Fruit fly (Drosophila melanogaster) whole organism, prepupa: ENCODE measurements around the gene CG9130.

Source experiments
- Blimp-1 ChIP-seq: fragments of 200-800 bp; sonication (Bioruptor generic); optimal IDR thresholded peaks from 3 replicates; lab custom pipeline; 2017; ENCODE audit warnings: missing biosample characterization, missing genetic modification characterization, mild to moderate bottlenecking, moderate library complexity, missing genetic modification reagents
- CG10631 ChIP-seq: fragments of 200-800 bp; sonication (Bioruptor generic); optimal IDR thresholded peaks from 2 replicates; lab custom pipeline; 2016; ENCODE audit warnings: missing biosample characterization, missing genetic modification characterization
- CG10669 ChIP-seq: fragments of 200-800 bp; sonication (Bioruptor generic); optimal IDR thresholded peaks from 3 replicates; lab custom pipeline; 2018; ENCODE audit warnings: missing biosample characterization, mild to moderate bottlenecking, missing genetic modification characterization, moderate library complexity
- CG11294 ChIP-seq: fragments of 200-800 bp; sonication (Bioruptor generic); IDR thresholded peaks from 2 replicates; pipeline ENCODE4 v1.3.6; 2022; ENCODE audit warnings: missing biosample characterization, missing genetic modification characterization
- CG11902 ChIP-seq: fragments of 200-800 bp; sonication (Bioruptor generic); optimal IDR thresholded peaks from 3 replicates; lab custom pipeline; 2016; ENCODE audit warnings: missing biosample characterization, missing genetic modification characterization
- CG15336 ChIP-seq: fragments of 200-800 bp; sonication (Bioruptor generic); IDR thresholded peaks from 2 replicates; pipeline ENCODE4 v1.3.6; 2022; ENCODE audit warnings: missing biosample characterization, missing genetic modification characterization
- CG1621 ChIP-seq: fragments of 200-800 bp; sonication (Bioruptor generic); optimal IDR thresholded peaks from 3 replicates; lab custom pipeline; 2018; ENCODE audit warnings: missing biosample characterization, mild to moderate bottlenecking, missing genetic modification characterization
- CG16779 ChIP-seq: fragments of 200-800 bp; sonication (Bioruptor generic); optimal IDR thresholded peaks from 3 replicates; lab custom pipeline; 2017; ENCODE audit warnings: missing biosample characterization, mild to moderate bottlenecking, missing genetic modification characterization
- CG31627 ChIP-seq: fragments of 200-800 bp; sonication (Bioruptor generic); optimal IDR thresholded peaks from 3 replicates; lab custom pipeline; 2016; ENCODE audit warnings: missing biosample characterization, missing genetic modification characterization
- CG32006 ChIP-seq: fragments of 200-800 bp; sonication (Bioruptor generic); optimal IDR thresholded peaks from 3 replicates; lab custom pipeline; 2017; ENCODE audit warnings: missing biosample characterization, mild to moderate bottlenecking, missing genetic modification characterization
- CG34406 ChIP-seq: fragments of 200-800 bp; sonication (Bioruptor generic); optimal IDR thresholded peaks from 3 replicates; lab custom pipeline; 2016; ENCODE audit warnings: missing biosample characterization, missing genetic modification characterization
- CG3919 ChIP-seq: fragments of 200-800 bp; sonication (Bioruptor generic); optimal IDR thresholded peaks from 3 replicates; lab custom pipeline; 2016; ENCODE audit warnings: missing biosample characterization, missing genetic modification characterization
- CG4318 ChIP-seq: fragments of 200-800 bp; sonication (Bioruptor generic); optimal IDR thresholded peaks from 3 replicates; lab custom pipeline; 2017; ENCODE audit warnings: missing biosample characterization, mild to moderate bottlenecking, missing genetic modification characterization
- CG6163 ChIP-seq: fragments of 200-800 bp; sonication (Bioruptor generic); IDR thresholded peaks from 3 replicates; pipeline ENCODE4 v1.3.6; 2022; ENCODE audit warnings: missing biosample characterization, missing genetic modification characterization
- CG6792 ChIP-seq: fragments of 200-800 bp; sonication (Bioruptor generic); optimal IDR thresholded peaks from 3 replicates; lab custom pipeline; 2016; ENCODE audit warnings: missing biosample characterization, missing genetic modification characterization
- CG6854 ChIP-seq: fragments of 200-800 bp; sonication (Bioruptor generic); optimal IDR thresholded peaks from 2 replicates; lab custom pipeline; 2017; ENCODE audit warnings: missing biosample characterization, mild to moderate bottlenecking, missing genetic modification characterization
- CG7368 ChIP-seq: fragments of 200-800 bp; sonication (Bioruptor generic); optimal IDR thresholded peaks from 3 replicates; lab custom pipeline; 2016; ENCODE audit warnings: missing biosample characterization, missing genetic modification characterization
- CG8119 ChIP-seq: fragments of 200-800 bp; sonication (Bioruptor generic); IDR thresholded peaks from 3 replicates; pipeline ENCODE4 v1.3.6; 2022; ENCODE audit warnings: missing biosample characterization, missing genetic modification characterization
- CG8632 ChIP-seq: fragments of 200-800 bp; sonication (Bioruptor generic); optimal IDR thresholded peaks from 3 replicates; lab custom pipeline; 2016; ENCODE audit warnings: missing biosample characterization, missing genetic modification characterization
- CG9139 ChIP-seq: fragments of 200-800 bp; sonication (Bioruptor generic); optimal IDR thresholded peaks from 3 replicates; lab custom pipeline; 2017; ENCODE audit warnings: missing biosample characterization, mild to moderate bottlenecking, missing genetic modification characterization
- Eip75B ChIP-seq: fragments of 200-800 bp; sonication (Bioruptor generic); optimal IDR thresholded peaks from 3 replicates; lab custom pipeline; 2016; ENCODE audit warnings: missing biosample characterization, missing genetic modification characterization
- Eip78C ChIP-seq: fragments of 200-800 bp; sonication (Bioruptor generic); peaks from one replicate; lab custom pipeline; 2016; ENCODE audit warnings: missing biosample characterization, missing genetic modification characterization
- Ets96B ChIP-seq: fragments of 200-800 bp; optimal IDR thresholded peaks from 2 replicates; lab custom pipeline; 2019; ENCODE audit warnings: missing biosample characterization, mild to moderate bottlenecking, missing genetic modification characterization, moderate library complexity
- Gug ChIP-seq: fragments of 200-800 bp; sonication (Bioruptor generic); IDR thresholded peaks from 2 replicates; pipeline ENCODE4 v1.3.6; 2022; ENCODE audit warnings: missing biosample characterization, missing genetic modification characterization
- Hr39 ChIP-seq: fragments of 200-800 bp; sonication (Bioruptor generic); optimal IDR thresholded peaks from 2 replicates; lab custom pipeline; 2016; ENCODE audit warnings: missing biosample characterization, missing genetic modification characterization
- Hr4 ChIP-seq: fragments of 200-800 bp; sonication (Bioruptor generic); optimal IDR thresholded peaks from 3 replicates; lab custom pipeline; 2016; ENCODE audit warnings: missing biosample characterization, missing genetic modification characterization
- Lpt ChIP-seq: fragments of 200-800 bp; sonication (Bioruptor generic); optimal IDR thresholded peaks from 3 replicates; lab custom pipeline; 2016; ENCODE audit warnings: missing biosample characterization, missing genetic modification characterization
- Met ChIP-seq: fragments of 200-800 bp; sonication (Bioruptor generic); optimal IDR thresholded peaks from 3 replicates; lab custom pipeline; 2016; ENCODE audit warnings: missing biosample characterization, missing genetic modification characterization
- Smox ChIP-seq: fragments of 200-800 bp; sonication (Bioruptor generic); optimal IDR thresholded peaks from 3 replicates; lab custom pipeline; 2016; ENCODE audit warnings: missing biosample characterization, missing genetic modification characterization
- Sox102F ChIP-seq: fragments of 200-800 bp; sonication (Bioruptor generic); optimal IDR thresholded peaks from 2 replicates; lab custom pipeline; 2016; ENCODE audit warnings: missing biosample characterization, mild to moderate bottlenecking, missing genetic modification characterization
- Sox14 ChIP-seq: fragments of 200-800 bp; sonication (Bioruptor generic); optimal IDR thresholded peaks from 3 replicates; lab custom pipeline; 2016; ENCODE audit warnings: missing biosample characterization, missing genetic modification characterization
- achi ChIP-seq: fragments of 200-800 bp; sonication (Bioruptor generic); optimal IDR thresholded peaks from 3 replicates; lab custom pipeline; 2016; ENCODE audit warnings: missing biosample characterization, missing genetic modification characterization
- acj6 ChIP-seq: fragments of 200-800 bp; sonication (Bioruptor generic); optimal IDR thresholded peaks from 3 replicates; lab custom pipeline; 2016; ENCODE audit warnings: missing biosample characterization, missing genetic modification characterization
- dac ChIP-seq: fragments of 200-800 bp; sonication (Bioruptor generic); optimal IDR thresholded peaks from 2 replicates; lab custom pipeline; 2017; ENCODE audit warnings: missing biosample characterization, mild to moderate bottlenecking, missing genetic modification characterization
- dsx ChIP-seq: fragments of 200-800 bp; optimal IDR thresholded peaks from 3 replicates; lab custom pipeline; 2019; ENCODE audit warnings: missing biosample characterization, mild to moderate bottlenecking, missing genetic modification characterization, moderate library complexity; ENCODE audit not compliant: poor library complexity, severe bottlenecking
- eg ChIP-seq: fragments of 200-800 bp; sonication (Bioruptor generic); IDR thresholded peaks from 3 replicates; pipeline ENCODE4 v1.3.6; 2022; ENCODE audit warnings: missing biosample characterization, missing genetic modification characterization
- esn ChIP-seq: fragments of 200-800 bp; sonication (Bioruptor generic); optimal IDR thresholded peaks from 2 replicates; lab custom pipeline; 2016; ENCODE audit warnings: missing biosample characterization, mild to moderate bottlenecking, missing genetic modification characterization, moderate library complexity
- fd59A ChIP-seq: fragments of 200-800 bp; sonication (Bioruptor generic); optimal IDR thresholded peaks from 2 replicates; lab custom pipeline; 2017; ENCODE audit warnings: missing biosample characterization, mild to moderate bottlenecking, missing genetic modification characterization, missing genetic modification reagents
- lz ChIP-seq: fragments of 200-800 bp; sonication (Bioruptor generic); optimal IDR thresholded peaks from 3 replicates; lab custom pipeline; 2016; ENCODE audit warnings: missing biosample characterization, missing genetic modification characterization
- net ChIP-seq: fragments of 200-800 bp; sonication (Bioruptor generic); optimal IDR thresholded peaks from 3 replicates; lab custom pipeline; 2016; ENCODE audit warnings: missing biosample characterization, missing genetic modification characterization
- pdm3 ChIP-seq: fragments of 200-800 bp; sonication (Bioruptor generic); optimal IDR thresholded peaks from 3 replicates; lab custom pipeline; 2016; ENCODE audit warnings: missing biosample characterization, missing genetic modification characterization
- spab ChIP-seq: fragments of 200-800 bp; sonication (Bioruptor generic); optimal IDR thresholded peaks from 2 replicates; lab custom pipeline; 2017; ENCODE audit warnings: missing biosample characterization, mild to moderate bottlenecking, missing genetic modification characterization, missing genetic modification reagents
- ss ChIP-seq, 2 experiments: fragments of 200-800 bp; sonication (Bioruptor generic); optimal IDR thresholded peaks; 2 replicates in 1 of 2; 3 replicates in 1 of 2; lab custom pipeline; 2017 to 2018; ENCODE audit warnings: mild to moderate bottlenecking in 2 of 2, missing biosample characterization in 2 of 2, missing genetic modification characterization in 2 of 2, moderate library complexity in 1 of 2
- svp ChIP-seq: fragments of 200-800 bp; sonication (Bioruptor generic); peaks from one replicate; lab custom pipeline; 2016; ENCODE audit warnings: missing biosample characterization, missing genetic modification characterization
- topi ChIP-seq: fragments of 200-800 bp; sonication (Bioruptor generic); optimal IDR thresholded peaks from 3 replicates; lab custom pipeline; 2016; ENCODE audit warnings: missing biosample characterization, missing genetic modification characterization
- vri ChIP-seq: fragments of 200-800 bp; sonication (Bioruptor generic); optimal IDR thresholded peaks from 3 replicates; lab custom pipeline; 2016; ENCODE audit warnings: missing biosample characterization, mild to moderate bottlenecking, missing genetic modification characterization

The CG9130 gene

DNA sequence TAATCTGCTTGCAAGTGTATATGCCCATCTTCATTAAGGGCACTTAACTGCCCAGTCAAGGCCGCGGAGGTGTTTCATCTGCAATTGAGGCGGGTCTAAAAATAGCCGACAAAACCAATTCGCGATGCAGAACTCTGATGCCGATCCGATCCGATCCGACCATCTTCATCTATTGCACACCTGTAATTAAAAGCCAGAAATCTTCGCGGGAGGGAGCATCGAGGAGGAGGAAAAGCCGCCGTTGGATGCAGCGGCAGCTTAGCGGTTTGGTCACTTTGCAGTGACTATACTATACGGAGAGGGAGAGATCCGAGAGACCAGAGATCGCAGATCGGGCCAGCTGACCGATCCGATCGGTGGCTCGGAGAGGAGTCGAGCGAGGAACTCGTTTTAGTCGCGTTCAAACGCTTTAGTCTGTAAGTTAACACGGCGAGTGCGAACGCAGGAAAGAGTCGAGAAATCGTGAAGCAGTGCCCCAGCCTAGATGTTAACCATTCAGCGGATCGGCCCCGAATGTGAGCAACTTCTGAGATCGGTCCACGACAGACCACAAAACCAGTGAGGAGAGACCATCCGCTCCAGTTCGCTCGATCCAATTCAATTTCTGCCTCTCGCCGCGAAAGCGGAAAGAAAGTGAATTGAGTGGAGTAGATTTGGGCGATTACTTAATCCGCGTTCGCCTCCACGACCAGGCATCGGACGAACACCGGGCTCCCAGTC lies 4.4 kb downstream of the CG9130 start, which contains the start of gene tfc (continued):
- peak; percentile 8 for TF ChIP-seq dsx (GFP tag; lab: Kevin White, UChicago)
- TF ChIP-seq CG15336, result peak; percentile 23; the same call in 1 of the 2 replicates
- no peak for TF ChIP-seq CG32006 (GFP tag; lab: Kevin White, UChicago)
- TF ChIP-seq Blimp-1 (GFP tag; lab: Kevin White, UChicago), result peak; percentile 94

DNA sequence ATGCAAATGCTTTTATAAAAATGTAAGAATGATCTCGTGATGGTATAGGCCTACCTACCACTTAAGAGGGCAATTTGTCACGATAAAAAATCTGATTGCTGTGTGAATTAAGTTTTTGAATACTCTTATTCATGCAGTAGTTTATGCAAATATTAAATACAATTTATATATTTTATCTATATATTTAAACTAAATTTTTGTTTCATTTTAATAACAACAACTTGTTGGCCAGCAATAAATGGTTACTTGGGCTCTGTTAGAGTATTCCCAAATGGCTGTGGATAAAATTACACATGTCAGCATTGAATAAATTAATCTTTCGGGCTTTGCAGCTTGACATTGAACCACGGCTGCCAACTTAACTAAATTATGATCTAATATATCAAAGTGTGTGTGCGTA lies 6.7 kb downstream of the CG9130 start:
- no peak for TF ChIP-seq vri (GFP tag; lab: Kevin White, UChicago)

DNA sequence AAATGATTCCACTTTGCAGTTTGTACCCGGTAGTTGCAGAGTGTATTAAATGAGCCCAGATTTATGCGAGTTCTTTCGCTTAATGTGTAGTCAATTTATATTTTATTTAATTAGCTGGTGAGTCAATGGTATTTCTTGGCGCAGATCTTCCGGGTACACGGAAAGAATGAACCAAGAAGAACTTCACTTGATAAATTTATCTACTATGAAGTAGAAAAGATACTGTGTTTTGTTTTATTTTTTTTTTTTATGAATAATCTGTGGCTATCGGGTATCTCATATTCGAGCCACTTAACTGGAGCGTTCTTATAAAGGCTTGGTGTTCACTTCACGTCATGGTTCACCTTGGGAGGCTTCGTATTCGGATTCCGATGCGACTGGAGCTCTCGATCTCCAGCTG lies 13.2 kb downstream of the CG9130 start:
- TF ChIP-seq lz (GFP tag; lab: Kevin White, UChicago) (peak; percentile 52), Ets96B (tag; lab: Kevin White, UChicago) (no peak), esn (GFP tag; lab: Kevin White, UChicago) (peak; percentile 62), CG31627 (peak; percentile 40), CG6163 (GFP tag; lab: Robert Waterston, UW) (no peak), CG10631 (GFP tag; lab: Kevin White, UChicago) (peak; percentile 56), Met (GFP tag; lab: Kevin White, UChicago) (peak; percentile 53), ss (GFP tag; optimal IDR thresholded peaks at IDR 0.05; lab: Kevin White, UChicago) (peak in 1 of 2 experiments; percentile 10), CG6792 (GFP tag; lab: Kevin White, UChicago) (peak; percentile 17), Eip75B (GFP tag; lab: Kevin White, UChicago) (peak; percentile 56), Hr4 (GFP tag; lab: Kevin White, UChicago) (no peak), net (GFP tag; lab: Kevin White, UChicago) (no peak), topi (peak; percentile 72), Smox (GFP tag; lab: Kevin White, UChicago) (peak; percentile 57), CG7368 (GFP tag; lab: Kevin White, UChicago) (no peak), pdm3 (GFP tag; lab: Kevin White, UChicago) (peak; percentile 36), Blimp-1 (GFP tag; lab: Kevin White, UChicago) (no peak), CG9139 (GFP tag; lab: Kevin White, UChicago) (no peak), CG8632 (GFP tag; lab: Kevin White, UChicago) (no peak), CG11902 (no peak), vri (GFP tag; lab: Kevin White, UChicago) (peak; percentile 7), svp (GFP tag; lab: Kevin White, UChicago) (peak; percentile 89), CG8119 (GFP tag; lab: Robert Waterston, UW) (no peak), CG34406 (GFP tag; lab: Kevin White, UChicago) (no peak), CG11294 (no peak), acj6 (GFP tag; lab: Kevin White, UChicago) (peak; percentile 29), CG4318 (GFP tag; lab: Kevin White, UChicago) (no peak), eg (GFP tag; lab: Robert Waterston, UW) (no peak), spab (GFP tag; lab: Kevin White, UChicago) (no peak), Hr39 (GFP tag; lab: Kevin White, UChicago) (peak; percentile 45), CG10669 (GFP tag; lab: Kevin White, UChicago) (no peak), Gug (GFP tag; lab: Robert Waterston, UW) (no peak), CG32006 (GFP tag; lab: Kevin White, UChicago) (peak; percentile 32), dsx (GFP tag; lab: Kevin White, UChicago) (no peak), dac (GFP tag; lab: Kevin White, UChicago) (no peak), CG6854 (GFP tag; lab: Kevin White, UChicago) (no peak), fd59A (GFP tag; lab: Kevin White, UChicago) (no peak), Sox102F (peak; percentile 40), achi (peak; percentile 29), CG16779 (tag; lab: Kevin White, UChicago) (no peak), Eip78C (GFP tag; lab: Kevin White, UChicago) (peak; percentile 89), CG15336 (no peak), CG1621 (tag; lab: Kevin White, UChicago) (no peak), Sox14 (GFP tag; lab: Kevin White, UChicago) (peak; percentile 26), Lpt (GFP tag; lab: Kevin White, UChicago) (no peak), CG3919 (GFP tag; lab: Kevin White, UChicago) (peak; percentile 37)
